Fruit fly (Drosophila melanogaster): ENCODE data around the gene CG7299.

DNA sequence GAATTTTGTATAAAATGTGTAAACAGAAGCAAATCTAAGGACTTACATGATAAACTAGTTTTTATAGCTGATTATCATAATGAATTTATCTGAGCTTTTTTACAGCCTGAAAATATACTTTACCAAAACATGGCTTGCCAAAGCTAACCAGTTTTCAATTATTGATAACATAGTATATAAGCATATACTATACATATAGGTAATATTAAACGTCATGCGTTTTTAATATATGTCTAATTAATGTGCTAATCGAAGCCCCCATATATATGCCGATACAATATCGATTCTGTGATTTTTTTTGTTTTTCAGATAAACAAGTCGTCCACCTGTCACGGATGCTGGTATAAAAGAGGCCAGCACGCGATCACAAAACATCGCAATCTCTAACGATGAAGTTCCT is 2.6 kb downstream of the CG7299 start, which contains the start of gene CG17107:
- TF ChIP-seq psq (optimal IDR thresholded peaks at IDR 0.05) (no peak), Myc (optimal IDR thresholded peaks at IDR 0.05) (no peak), ttk (optimal IDR thresholded peaks at IDR 0.05) (no peak), Sin3A (optimal IDR thresholded peaks at IDR 0.05) (no peak)
